Fruit fly (Drosophila melanogaster) whole organism, embryonic: ENCODE results near the gene CG7650.

Experiments used
- Abd-B ChIP-seq: fragments of 200-800 bp; sonication (Bioruptor generic); optimal IDR thresholded peaks from 2 replicates; lab custom pipeline; 2018; ENCODE audit warnings: missing biosample characterization, mild to moderate bottlenecking, missing genetic modification characterization, moderate library complexity
- BEAF-32 ChIP-seq: fragments of 200-800 bp; sonication (Bioruptor generic); optimal IDR thresholded peaks from 3 replicates; lab custom pipeline; 2017; ENCODE audit warnings: missing biosample characterization, missing genetic modification characterization, mild to moderate bottlenecking, moderate library complexity, missing genetic modification reagents
- Bgb ChIP-seq: fragments of 200-800 bp; sonication (Bioruptor generic); IDR thresholded peaks from 2 replicates; pipeline ENCODE4 v1.3.6; 2022; ENCODE audit warnings: missing biosample characterization, missing genetic modification characterization; ENCODE audit not compliant: partially characterized antibody
- CG10565 ChIP-seq: fragments of 200-800 bp; sonication (Bioruptor generic); optimal IDR thresholded peaks from 3 replicates; lab custom pipeline; 2016; ENCODE audit warnings: missing biosample characterization, mild to moderate bottlenecking, missing genetic modification characterization
- CG11695 ChIP-seq: fragments of 200-800 bp; sonication (Bioruptor generic); IDR thresholded peaks from 3 replicates; pipeline ENCODE4 v1.3.6; 2022; ENCODE audit warnings: missing biosample characterization, missing genetic modification characterization
- CG12155 ChIP-seq: fragments of 200-800 bp; sonication (Bioruptor generic); optimal IDR thresholded peaks from 3 replicates; lab custom pipeline; 2016; ENCODE audit warnings: missing biosample characterization, missing genetic modification characterization
- CG12219 ChIP-seq: fragments of 200-800 bp; sonication (Bioruptor generic); optimal IDR thresholded peaks from 3 replicates; lab custom pipeline; 2018; ENCODE audit warnings: missing biosample characterization, mild to moderate bottlenecking, missing genetic modification characterization
- CG12391 ChIP-seq: fragments of 200-800 bp; sonication (Bioruptor generic); optimal IDR thresholded peaks from 3 replicates; lab custom pipeline; 2018; ENCODE audit warnings: missing biosample characterization, mild to moderate bottlenecking, missing genetic modification characterization, moderate library complexity
- CG12659 ChIP-seq: fragments of 200-800 bp; sonication (Bioruptor generic); optimal IDR thresholded peaks from 3 replicates; lab custom pipeline; 2017; ENCODE audit warnings: mild to moderate bottlenecking, missing biosample characterization, missing genetic modification reagents, missing genetic modification characterization
- CG13424 ChIP-seq: fragments of 200-800 bp; sonication (Bioruptor generic); optimal IDR thresholded peaks from 2 replicates; lab custom pipeline; 2019; ENCODE audit warnings: missing biosample characterization, mild to moderate bottlenecking, missing genetic modification characterization, moderate library complexity
- CG14441 ChIP-seq: fragments of 200-800 bp; sonication (Bioruptor generic); IDR thresholded peaks from 2 replicates; pipeline ENCODE4 v1.3.6; 2022; ENCODE audit warnings: missing biosample characterization, missing genetic modification characterization
- CG15514 ChIP-seq: fragments of 200-800 bp; sonication (Bioruptor generic); optimal IDR thresholded peaks from 3 replicates; lab custom pipeline; 2017; ENCODE audit warnings: missing biosample characterization, missing genetic modification characterization, mild to moderate bottlenecking, moderate library complexity, missing genetic modification reagents
- CG16813 ChIP-seq: fragments of 200-800 bp; sonication (Bioruptor generic); IDR thresholded peaks from 3 replicates; pipeline ENCODE4 v1.3.6; 2022; ENCODE audit warnings: missing biosample characterization, missing genetic modification characterization; ENCODE audit not compliant: partially characterized antibody
- CG2116 ChIP-seq: fragments of 200-800 bp; sonication (Bioruptor generic); optimal IDR thresholded peaks from 3 replicates; lab custom pipeline; 2018; ENCODE audit warnings: missing biosample characterization, mild to moderate bottlenecking, missing genetic modification characterization
- CG2889 ChIP-seq: fragments of 200-800 bp; sonication (Bioruptor generic); IDR thresholded peaks from 3 replicates; pipeline ENCODE4 v1.3.6; 2022; ENCODE audit warnings: missing biosample characterization, missing genetic modification characterization
- CG34376 ChIP-seq: fragments of 200-800 bp; sonication (Bioruptor generic); optimal IDR thresholded peaks from 2 replicates; lab custom pipeline; 2018; ENCODE audit warnings: missing biosample characterization, mild to moderate bottlenecking, missing genetic modification characterization
- CG6813 ChIP-seq: fragments of 200-800 bp; sonication (Bioruptor generic); optimal IDR thresholded peaks from 2 replicates; lab custom pipeline; 2017; ENCODE audit warnings: missing biosample characterization, missing genetic modification characterization, mild to moderate bottlenecking, moderate library complexity, missing genetic modification reagents
- CG8765 ChIP-seq: fragments of 200-800 bp; sonication (Bioruptor generic); IDR thresholded peaks from 2 replicates; pipeline ENCODE4 v1.3.6; 2022; ENCODE audit warnings: missing biosample characterization, missing genetic modification characterization
- Camta ChIP-seq: fragments of 200-800 bp; sonication (Bioruptor generic); optimal IDR thresholded peaks from 2 replicates; lab custom pipeline; 2016; ENCODE audit warnings: missing biosample characterization, missing genetic modification characterization
- Dek ChIP-seq: fragments of 200-800 bp; sonication (Bioruptor generic); optimal IDR thresholded peaks from 3 replicates; lab custom pipeline; 2019; ENCODE audit warnings: missing biosample characterization, mild to moderate bottlenecking, missing genetic modification characterization, moderate library complexity
- Dp ChIP-seq: fragments of 200-800 bp; sonication (Bioruptor generic); optimal IDR thresholded peaks from 2 replicates; lab custom pipeline; 2018; ENCODE audit warnings: missing biosample characterization, mild to moderate bottlenecking, missing genetic modification characterization, moderate library complexity
- Ets97D ChIP-seq: fragments of 200-800 bp; sonication (Bioruptor generic); optimal IDR thresholded peaks from 3 replicates; lab custom pipeline; 2016; ENCODE audit warnings: missing biosample characterization, missing genetic modification characterization
- GATAe ChIP-seq: fragments of 200-800 bp; sonication (Bioruptor generic); conservative IDR thresholded peaks from 2 replicates; pipeline ENCODE4 v1.3.6; 2022; ENCODE audit warnings: missing biosample characterization, missing genetic modification characterization
- Gsc ChIP-seq: fragments of 200-800 bp; sonication (Bioruptor generic); IDR thresholded peaks from 2 replicates; pipeline ENCODE4 v1.3.6; 2022; ENCODE audit warnings: missing biosample characterization, missing genetic modification characterization
- H2.0 ChIP-seq: fragments of 200-800 bp; sonication (Bioruptor generic); IDR thresholded peaks from 2 replicates; pipeline ENCODE4 v1.3.6; 2022; ENCODE audit warnings: missing biosample characterization, missing genetic modification characterization
- HLH3B ChIP-seq: fragments of 200-800 bp; sonication (Bioruptor generic); IDR thresholded peaks from 2 replicates; pipeline ENCODE4 v1.3.6; 2022; ENCODE audit warnings: missing biosample characterization, missing genetic modification characterization
- MESR4 ChIP-seq: fragments of 200-800 bp; sonication (Bioruptor generic); optimal IDR thresholded peaks from 2 replicates; lab custom pipeline; 2018; ENCODE audit warnings: missing biosample characterization, mild to moderate bottlenecking, missing genetic modification characterization, moderate library complexity
- NfI ChIP-seq: fragments of 200-800 bp; sonication (Bioruptor generic); optimal IDR thresholded peaks from 3 replicates; lab custom pipeline; 2018; ENCODE audit warnings: missing biosample characterization, mild to moderate bottlenecking, missing genetic modification characterization, moderate library complexity
- Taf1 ChIP-seq: fragments of 200-800 bp; sonication (Bioruptor generic); IDR thresholded peaks from 2 replicates; pipeline ENCODE4 v1.3.6; 2022; ENCODE audit warnings: missing biosample characterization, missing genetic modification characterization
- Tbp ChIP-seq: fragments of >200 bp; optimal IDR thresholded peaks from 2 replicates; lab custom pipeline; 2018; ENCODE audit warnings: missing biosample characterization, missing genetic modification characterization
- Xrp1 ChIP-seq: fragments of 200-800 bp; sonication (Bioruptor generic); IDR thresholded peaks from 2 replicates; pipeline ENCODE4 v1.3.6; 2022; ENCODE audit warnings: missing biosample characterization, missing genetic modification characterization
- ara ChIP-seq: fragments of 200-800 bp; sonication (Bioruptor generic); IDR thresholded peaks from 2 replicates; pipeline ENCODE4 v1.3.6; 2022; ENCODE audit warnings: missing biosample characterization, missing genetic modification characterization
- ase ChIP-seq: fragments of 200-800 bp; sonication (Bioruptor generic); IDR thresholded peaks from 3 replicates; pipeline ENCODE4 v1.3.6; 2022; ENCODE audit warnings: missing biosample characterization, missing genetic modification characterization
- ash1 ChIP-seq: fragments of 200-800 bp; sonication (Bioruptor generic); optimal IDR thresholded peaks from 2 replicates; lab custom pipeline; 2018; ENCODE audit warnings: missing biosample characterization, mild to moderate bottlenecking, missing genetic modification characterization
- bab2 ChIP-seq: fragments of 200-800 bp; sonication (Bioruptor generic); optimal IDR thresholded peaks from 2 replicates; lab custom pipeline; 2016; ENCODE audit warnings: missing biosample characterization, missing genetic modification characterization
- crol ChIP-seq: fragments of 200-800 bp; sonication (Bioruptor generic); IDR thresholded peaks from 2 replicates; pipeline ENCODE4 v1.3.6; 2022; ENCODE audit warnings: missing biosample characterization, missing genetic modification characterization
- gcm ChIP-seq: fragments of 200-800 bp; sonication (Bioruptor generic); optimal IDR thresholded peaks from 2 replicates; lab custom pipeline; 2019; ENCODE audit warnings: missing biosample characterization, mild to moderate bottlenecking, missing genetic modification characterization, moderate library complexity
- gsb ChIP-seq: fragments of 200-800 bp; sonication (Bioruptor generic); IDR thresholded peaks from 2 replicates; pipeline ENCODE4 v1.3.6; 2022; ENCODE audit warnings: missing biosample characterization, missing genetic modification characterization
- jing ChIP-seq: fragments of 200-800 bp; sonication (Bioruptor generic); optimal IDR thresholded peaks from 2 replicates; lab custom pipeline; 2018; ENCODE audit warnings: missing biosample characterization, mild to moderate bottlenecking, missing genetic modification characterization
- jumu ChIP-seq: fragments of 200-800 bp; sonication (Bioruptor generic); optimal IDR thresholded peaks from 3 replicates; lab custom pipeline; 2016; ENCODE audit warnings: missing biosample characterization, missing genetic modification characterization
- kah ChIP-seq: fragments of 200-800 bp; sonication (Bioruptor generic); optimal IDR thresholded peaks from 2 replicates; lab custom pipeline; 2018; ENCODE audit warnings: missing biosample characterization, mild to moderate bottlenecking, missing genetic modification characterization
- klu ChIP-seq: fragments of 200-800 bp; sonication (Bioruptor generic); IDR thresholded peaks from 2 replicates; pipeline ENCODE4 v1.3.6; 2022; ENCODE audit warnings: missing biosample characterization, missing genetic modification characterization
- maf-S ChIP-seq: fragments of 200-800 bp; sonication (Bioruptor generic); optimal IDR thresholded peaks from 2 replicates; lab custom pipeline; 2016; ENCODE audit warnings: missing biosample characterization, missing genetic modification characterization
- pzg ChIP-seq: fragments of 200-800 bp; sonication (Bioruptor generic); optimal IDR thresholded peaks from 3 replicates; lab custom pipeline; 2018; ENCODE audit warnings: missing biosample characterization, mild to moderate bottlenecking, missing genetic modification characterization, moderate library complexity
- sc ChIP-seq, 3 experiments: fragments of >200 bp in 2 of 3; fragments of 200-800 bp in 1 of 3; sonication (Bioruptor generic) in 1 of 3; optimal IDR thresholded peaks; 2 replicates in 2 of 3; 3 replicates in 1 of 3; lab custom pipeline; 2017; ENCODE audit warnings: mild to moderate bottlenecking in 1 of 3, missing biosample characterization in 1 of 3, missing genetic modification characterization in 1 of 3, missing genetic modification reagents in 1 of 3
- tin ChIP-seq: fragments of 200-800 bp; sonication (Bioruptor generic); optimal IDR thresholded peaks from 3 replicates; lab custom pipeline; 2016; ENCODE audit warnings: missing biosample characterization, missing genetic modification characterization
- tio ChIP-seq: fragments of 200-800 bp; sonication (Bioruptor generic); optimal IDR thresholded peaks from 2 replicates; lab custom pipeline; 2017; ENCODE audit warnings: missing biosample characterization, missing genetic modification characterization, inconsistent platforms
- zen2 ChIP-seq: fragments of 200-800 bp; sonication (Bioruptor generic); IDR thresholded peaks from 3 replicates; pipeline ENCODE4 v1.3.6; 2022; ENCODE audit warnings: missing biosample characterization, missing genetic modification characterization; ENCODE audit not compliant: partially characterized antibody

Gene CG7650

DNA sequence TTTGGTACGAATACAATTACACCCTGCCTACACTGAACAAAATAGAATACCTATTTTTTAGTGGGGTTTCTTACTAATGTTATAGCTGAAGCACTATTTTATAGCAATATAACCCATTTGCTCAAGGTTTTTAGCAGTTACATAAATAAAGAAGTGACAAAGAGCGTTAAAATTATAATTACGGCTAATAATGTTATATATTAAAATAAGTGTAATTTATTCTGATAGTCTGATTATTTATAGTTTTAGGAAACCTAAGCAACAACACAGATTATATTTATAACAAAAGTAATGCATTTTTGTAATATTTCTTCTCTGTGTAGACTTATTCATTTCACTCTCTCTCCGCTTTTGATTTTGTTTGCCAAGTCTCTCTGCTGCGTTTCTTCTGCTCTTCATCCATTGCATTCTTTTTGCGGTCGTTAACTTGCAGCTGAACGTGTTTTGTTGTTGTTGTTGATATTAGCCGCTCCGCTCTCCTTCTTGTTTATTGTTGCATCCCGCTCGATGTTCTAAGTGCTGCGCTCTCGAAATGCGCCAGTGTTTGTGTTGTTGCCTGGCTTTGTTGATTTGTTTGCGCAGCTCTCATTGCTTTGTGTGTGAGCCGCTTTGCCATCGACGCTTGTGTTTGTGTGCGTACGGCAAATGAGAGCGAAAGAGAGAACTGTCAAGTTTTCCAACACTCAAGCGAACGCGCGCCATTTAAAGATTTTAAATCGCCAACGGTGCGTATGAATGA, 15.7 kb upstream of the CG7650 start (continued):
- TF ChIP-seq CG15514 (GFP tag; lab: Kevin White, UChicago): peak; percentile 57
- TF ChIP-seq klu: no peak; the same call in 1 of the 2 replicates
- peak; percentile 84 for TF ChIP-seq Xrp1 (GFP tag; lab: Robert Waterston, UW)
- no peak for TF ChIP-seq zen2
- TF ChIP-seq CG2889 (GFP tag; lab: Robert Waterston, UW): peak; percentile 59
- no peak for TF ChIP-seq Ets97D (GFP tag; lab: Kevin White, UChicago)
- TF ChIP-seq CG2116 (GFP tag; lab: Kevin White, UChicago): peak; percentile 67
- TF ChIP-seq H2.0 (GFP tag; lab: Robert Waterston, UW): peak; percentile 75
- peak; percentile 90 for TF ChIP-seq tin
- TF ChIP-seq kah: peak; percentile 52
- peak; percentile 92 for TF ChIP-seq Dek (tag; lab: Kevin White, UChicago)
- TF ChIP-seq CG11695 (GFP tag; lab: Robert Waterston, UW): peak; percentile 89
- peak; percentile 75 for TF ChIP-seq CG12155 (GFP tag; lab: Kevin White, UChicago)
- TF ChIP-seq ara (GFP tag; lab: Robert Waterston, UW): peak; percentile 67
- TF ChIP-seq Bgb (GFP tag; lab: Robert Waterston, UW): no peak
- peak; percentile 93 for TF ChIP-seq CG12391 (tag; lab: Kevin White, UChicago)
- peak; percentile 91 for TF ChIP-seq CG12659 (GFP tag; lab: Kevin White, UChicago)
- TF ChIP-seq crol (GFP tag; lab: Robert Waterston, UW): no peak; the same call in 1 of the 2 replicates
- no peak for TF ChIP-seq ash1 (GFP tag; lab: Kevin White, UChicago)
- TF ChIP-seq tio: peak; percentile 91
- no peak for TF ChIP-seq sc (optimal IDR thresholded peaks at IDR 0.05; lab: Kevin White, UChicago)
- TF ChIP-seq sc (GFP tag; optimal IDR thresholded peaks at IDR 0.05; lab: Kevin White, UChicago): peak; percentile 90
- no peak for TF ChIP-seq CG34376
- TF ChIP-seq GATAe (GFP tag; lab: Robert Waterston, UW): peak; percentile 41; the same call in 1 of the 2 replicates
- peak; percentile 74 for TF ChIP-seq jing
- TF ChIP-seq Camta (GFP tag; lab: Kevin White, UChicago): peak; percentile 50
- TF ChIP-seq gsb: peak; percentile 65
- peak; percentile 67 for TF ChIP-seq CG12219 (GFP tag; lab: Kevin White, UChicago)
- TF ChIP-seq BEAF-32 (GFP tag; lab: Kevin White, UChicago): no peak
- no peak for TF ChIP-seq MESR4
- TF ChIP-seq CG6813 (GFP tag; lab: Kevin White, UChicago): peak; percentile 71
- TF ChIP-seq CG14441: peak; percentile 86
- no peak for TF ChIP-seq Gsc (GFP tag; lab: Robert Waterston, UW)
- TF ChIP-seq HLH3B (GFP tag; lab: Robert Waterston, UW): peak; percentile 78
- TF ChIP-seq CG13424 (tag; lab: Kevin White, UChicago): peak; percentile 94
- TF ChIP-seq pzg: peak; percentile 20
- TF ChIP-seq Taf1: peak; percentile 31; the same call in 1 of the 2 replicates
- TF ChIP-seq Tbp (GFP tag; lab: Kevin White, UChicago): no peak
- peak; percentile 85 for TF ChIP-seq NfI (GFP tag; lab: Kevin White, UChicago)
- no peak for TF ChIP-seq CG16813
- TF ChIP-seq CG8765: peak; percentile 34; the same call in 1 of the 2 replicates
- peak; percentile 89 for TF ChIP-seq Dp
- TF ChIP-seq jumu (GFP tag; lab: Kevin White, UChicago): peak; percentile 33
- peak; percentile 34 for TF ChIP-seq bab2 (GFP tag; lab: Kevin White, UChicago)
- peak; percentile 79 for TF ChIP-seq ase (GFP tag; lab: Robert Waterston, UW)
- TF ChIP-seq Abd-B: peak; percentile 95
- peak; percentile 7 for TF ChIP-seq CG10565 (GFP tag; lab: Kevin White, UChicago)
- peak; percentile 91 for TF ChIP-seq gcm (GFP tag; lab: Kevin White, UChicago)
- TF ChIP-seq maf-S (GFP tag; lab: Kevin White, UChicago): no peak
